Worm (Caenorhabditis elegans) whole organism, L2 larva: ENCODE results near the gene C39B5.14.

ENCODE experiments used
- alr-1 ChIP-seq: fragments of 150-350 bp; optimal IDR thresholded peaks from 2 replicates; lab custom pipeline; 2014; ENCODE audit warnings: missing biosample characterization, missing genetic modification characterization
- ama-1 ChIP-seq: fragments of 150-350 bp; optimal IDR thresholded peaks from 2 replicates; lab custom pipeline; 2018; ENCODE audit warnings: inconsistent platforms
- fos-1 ChIP-seq: fragments of 150-350 bp; optimal IDR thresholded peaks from 2 replicates; lab custom pipeline; 2014; ENCODE audit warnings: missing biosample characterization, missing genetic modification characterization
- lin-39 ChIP-seq: fragments of 150-350 bp; optimal IDR thresholded peaks from 2 replicates; lab custom pipeline; 2014; ENCODE audit warnings: missing biosample characterization, missing genetic modification reagents, missing genetic modification characterization
- mab-5 ChIP-seq: fragments of 150-350 bp; optimal IDR thresholded peaks from 2 replicates; lab custom pipeline; 2014; ENCODE audit warnings: missing biosample characterization, missing genetic modification characterization
- nhr-129 ChIP-seq: fragments of 150-350 bp; optimal IDR thresholded peaks from 2 replicates; lab custom pipeline; 2014; ENCODE audit warnings: missing biosample characterization, missing genetic modification characterization
- snpc-4 ChIP-seq: fragments of 150-350 bp; optimal IDR thresholded peaks from 2 replicates; lab custom pipeline; 2014; ENCODE audit warnings: missing biosample characterization, missing genetic modification characterization
- unc-55 ChIP-seq: fragments of 150-350 bp; sonication (generic microtip); optimal IDR thresholded peaks from 3 replicates; lab custom pipeline; 2014; ENCODE audit warnings: missing biosample characterization, missing genetic modification reagents, missing genetic modification characterization
- unc-62 ChIP-seq: fragments of 150-350 bp; optimal IDR thresholded peaks from 2 replicates; lab custom pipeline; 2014; ENCODE audit warnings: missing biosample characterization, missing genetic modification reagents, missing genetic modification characterization
- zag-1 ChIP-seq: fragments of 150-350 bp; optimal IDR thresholded peaks from 2 replicates; lab custom pipeline; 2014; ENCODE audit warnings: missing biosample characterization, missing genetic modification characterization
- ztf-1 ChIP-seq: fragments of 200-800 bp; sonication (Bioruptor generic); conservative IDR thresholded peaks from 2 replicates; pipeline ENCODE4 v1.3.6; 2022; ENCODE audit warnings: missing genetic modification characterization, missing compliant biosample characterization

ce11 chrIII:2212343-2212742 lies 1.1 kb downstream of the C39B5.14 start:
- no peak for TF ChIP-seq unc-62 (GFP tag; lab: Kevin White, UChicago)
- no peak for TF ChIP-seq mab-5 (tag; lab: Kevin White, UChicago)
- TF ChIP-seq zag-1 (tag; lab: Kevin White, UChicago) = no peak
- TF ChIP-seq ztf-1 (GFP tag; lab: Robert Waterston, UW) = no peak
- TF ChIP-seq ama-1 (lab: Kevin White, UChicago) = no peak
- no peak for TF ChIP-seq unc-55 (GFP tag; lab: Kevin White, UChicago)
- TF ChIP-seq fos-1 = peak; percentile 43
- no peak for TF ChIP-seq lin-39
- TF ChIP-seq nhr-129 (tag; lab: Kevin White, UChicago) = no peak
- no peak for TF ChIP-seq alr-1 (tag; lab: Kevin White, UChicago)
- TF ChIP-seq snpc-4 (tag; lab: Kevin White, UChicago) = no peak
